Worm (Caenorhabditis elegans) whole organism, young adult: ENCODE data around the gene nhr-233.

Experiments used
- D2030.7 ChIP-seq: fragments of 200-800 bp; sonication (Bioruptor generic); IDR thresholded peaks from 2 replicates; pipeline ENCODE4 v1.3.6; 2022; ENCODE audit warnings: missing genetic modification reagents, missing genetic modification characterization, missing compliant biosample characterization
- F10E7.11 ChIP-seq: sonication (generic microtip); optimal IDR thresholded peaks from 2 replicates; lab custom pipeline; 2017; ENCODE audit warnings: mild to moderate bottlenecking, missing genetic modification characterization, moderate library complexity, missing compliant biosample characterization
- F23B12.7 ChIP-seq: sonication (generic microtip); optimal IDR thresholded peaks from 2 replicates; lab custom pipeline; 2017; ENCODE audit warnings: missing genetic modification characterization, mild to moderate bottlenecking, missing compliant biosample characterization, antibody characterized with exemption, moderate library complexity; ENCODE audit not compliant: insufficient read depth
- F37B4.10 ChIP-seq: fragments of 200-800 bp; sonication (Bioruptor generic); IDR thresholded peaks from 2 replicates; pipeline ENCODE4 v1.3.6; 2022; ENCODE audit warnings: missing genetic modification characterization, missing compliant biosample characterization
- F39B2.1 ChIP-seq: fragments of 200-800 bp; sonication (Bioruptor generic); IDR thresholded peaks from 2 replicates; pipeline ENCODE4 v1.3.6; 2022; ENCODE audit warnings: missing genetic modification reagents, missing genetic modification characterization, missing compliant biosample characterization
- F57C9.4 ChIP-seq: sonication (generic microtip); optimal IDR thresholded peaks from 2 replicates; lab custom pipeline; 2017; ENCODE audit warnings: mild to moderate bottlenecking, missing genetic modification characterization, missing compliant biosample characterization
- K12H6.12 ChIP-seq: fragments of 200-800 bp; sonication (Bioruptor generic); optimal IDR thresholded peaks from 2 replicates; lab custom pipeline; 2018; ENCODE audit warnings: mild to moderate bottlenecking, missing genetic modification characterization, missing compliant biosample characterization
- T26A5.8 ChIP-seq: sonication (generic microtip); optimal IDR thresholded peaks from 2 replicates; lab custom pipeline; 2016; ENCODE audit warnings: missing genetic modification characterization, missing compliant biosample characterization
- Y79H2A.3 ChIP-seq: fragments of 200-800 bp; sonication (Bioruptor generic); conservative IDR thresholded peaks from 2 replicates; pipeline ENCODE4 v1.3.6; 2022; ENCODE audit warnings: missing genetic modification reagents, missing genetic modification characterization, missing compliant biosample characterization
- athp-1 ChIP-seq: sonication (generic microtip); optimal IDR thresholded peaks from 2 replicates; lab custom pipeline; 2017; ENCODE audit warnings: mild to moderate bottlenecking, missing genetic modification characterization, missing compliant biosample characterization
- attf-3 ChIP-seq: fragments of 200-800 bp; sonication (Bioruptor generic); conservative IDR thresholded peaks from 2 replicates; pipeline ENCODE4 v1.3.6; 2022; ENCODE audit warnings: missing genetic modification reagents, missing genetic modification characterization, missing compliant biosample characterization
- bed-1 ChIP-seq: fragments of 200-800 bp; sonication (Bioruptor generic); IDR thresholded peaks from 2 replicates; pipeline ENCODE4 v1.3.6; 2022; ENCODE audit warnings: missing genetic modification reagents, missing genetic modification characterization, missing compliant biosample characterization
- ceh-100 ChIP-seq: fragments of 200-800 bp; sonication (Bioruptor generic); IDR thresholded peaks from 2 replicates; pipeline ENCODE4 v1.3.6; 2022; ENCODE audit warnings: missing genetic modification reagents, missing genetic modification characterization, missing compliant biosample characterization
- ceh-58 ChIP-seq: fragments of 200-800 bp; sonication (Bioruptor generic); IDR thresholded peaks from 2 replicates; pipeline ENCODE4 v1.3.6; 2022; ENCODE audit warnings: missing genetic modification characterization, missing compliant biosample characterization
- die-1 ChIP-seq: sonication (generic microtip); optimal IDR thresholded peaks from 2 replicates; lab custom pipeline; 2016; ENCODE audit warnings: missing genotype, mild to moderate bottlenecking, missing genetic modification characterization, missing compliant biosample characterization
- ekl-4 ChIP-seq: fragments of 200-800 bp; sonication (Bioruptor generic); IDR thresholded peaks from 2 replicates; pipeline ENCODE4 v1.3.6; 2022; ENCODE audit warnings: missing genetic modification reagents, missing genetic modification characterization, missing compliant biosample characterization
- fkh-3 ChIP-seq: sonication (generic microtip); optimal IDR thresholded peaks from 2 replicates; lab custom pipeline; 2016; ENCODE audit warnings: mild to moderate bottlenecking, missing genetic modification characterization, missing compliant biosample characterization
- him-1 ChIP-seq: sonication (generic microtip); optimal IDR thresholded peaks from 2 replicates; lab custom pipeline; 2016; ENCODE audit warnings: missing genotype, missing genetic modification reagents, missing genetic modification characterization, missing compliant biosample characterization
- lin-40 ChIP-seq: sonication (generic microtip); optimal IDR thresholded peaks from 2 replicates; lab custom pipeline; 2016; ENCODE audit warnings: missing genetic modification characterization, mild to moderate bottlenecking, missing compliant biosample characterization, missing genotype, missing genetic modification reagents
- lir-1 ChIP-seq: fragments of 200-800 bp; sonication (Bioruptor generic); conservative IDR thresholded peaks from 2 replicates; pipeline ENCODE4 v1.3.6; 2022; ENCODE audit warnings: missing genetic modification reagents, missing genetic modification characterization, missing compliant biosample characterization
- lsl-1 ChIP-seq: fragments of 200-800 bp; sonication (Bioruptor generic); optimal IDR thresholded peaks from 2 replicates; lab custom pipeline; 2018; ENCODE audit warnings: mild to moderate bottlenecking, missing genetic modification characterization, moderate library complexity, missing compliant biosample characterization
- madf-3 ChIP-seq: fragments of 200-800 bp; sonication (Bioruptor generic); IDR thresholded peaks from 2 replicates; pipeline ENCODE4 v1.3.6; 2022; ENCODE audit warnings: missing genetic modification reagents, missing genetic modification characterization, missing compliant biosample characterization
- madf-6 ChIP-seq: fragments of 200-800 bp; sonication (Bioruptor generic); IDR thresholded peaks from 2 replicates; pipeline ENCODE4 v1.3.6; 2022; ENCODE audit warnings: missing genetic modification reagents, missing genetic modification characterization, missing compliant biosample characterization
- madf-8 ChIP-seq: fragments of 200-800 bp; sonication (Bioruptor generic); conservative IDR thresholded peaks from 2 replicates; pipeline ENCODE4 v1.3.6; 2022; ENCODE audit warnings: missing genetic modification reagents, missing genetic modification characterization, missing compliant biosample characterization
- mel-28 ChIP-seq: sonication (generic microtip); optimal IDR thresholded peaks from 2 replicates; lab custom pipeline; 2016; ENCODE audit warnings: borderline replicate concordance, mild to moderate bottlenecking, missing genetic modification characterization, missing compliant biosample characterization
- nhr-120 ChIP-seq: fragments of 200-800 bp; sonication (Bioruptor generic); IDR thresholded peaks from 2 replicates; pipeline ENCODE4 v1.3.6; 2022; ENCODE audit warnings: missing genetic modification characterization, missing compliant biosample characterization
- nhr-179 ChIP-seq: sonication (generic microtip); optimal IDR thresholded peaks from 2 replicates; lab custom pipeline; 2016; ENCODE audit warnings: mild to moderate bottlenecking, missing genetic modification characterization, missing compliant biosample characterization
- nhr-80 ChIP-seq: sonication (generic microtip); optimal IDR thresholded peaks from 2 replicates; lab custom pipeline; 2016; ENCODE audit warnings: missing genetic modification characterization, missing compliant biosample characterization
- nhr-90 ChIP-seq: sonication (generic microtip); optimal IDR thresholded peaks from 2 replicates; lab custom pipeline; 2016; ENCODE audit warnings: missing genotype, mild to moderate bottlenecking, missing genetic modification characterization, missing compliant biosample characterization
- pha-4 ChIP-seq: fragments of 150-350 bp; sonication (generic microtip); optimal IDR thresholded peaks from 2 replicates; lab custom pipeline; 2014; ENCODE audit warnings: missing biosample characterization, missing genetic modification reagents, missing genetic modification characterization
- rcor-1 ChIP-seq: fragments of 200-800 bp; sonication (Bioruptor generic); IDR thresholded peaks from 2 replicates; pipeline ENCODE4 v1.3.6; 2022; ENCODE audit warnings: missing genetic modification reagents, missing genetic modification characterization, missing compliant biosample characterization
- repo-1 ChIP-seq: sonication (generic microtip); optimal IDR thresholded peaks from 2 replicates; lab custom pipeline; 2017; ENCODE audit warnings: mild to moderate bottlenecking, missing genetic modification characterization, missing compliant biosample characterization
- sdz-38 ChIP-seq: sonication (generic microtip); optimal IDR thresholded peaks from 2 replicates; lab custom pipeline; 2016; ENCODE audit warnings: missing genotype, missing genetic modification characterization, missing compliant biosample characterization
- snpc-4 ChIP-seq, 5 experiments: fragments of 150-350 bp in 1 of 5; sonication (generic microtip) in 4 of 5; optimal IDR thresholded peaks; 2 replicates each; lab custom pipeline; 2014 to 2018; ENCODE audit warnings: missing genetic modification characterization in 5 of 5, missing biosample characterization in 3 of 5, antibody characterized with exemption in 2 of 5, mild to moderate bottlenecking in 2 of 5, missing compliant biosample characterization in 2 of 5, missing genotype in 2 of 5, moderate library complexity in 2 of 5, missing genetic modification reagents in 1 of 5
- tbp1 ChIP-seq: fragments of 200-800 bp; sonication (Bioruptor generic); optimal IDR thresholded peaks from 2 replicates; lab custom pipeline; 2018; ENCODE audit warnings: mild to moderate bottlenecking, missing genetic modification characterization, missing compliant biosample characterization
- tbx-9 ChIP-seq: sonication (generic microtip); optimal IDR thresholded peaks from 2 replicates; lab custom pipeline; 2016; ENCODE audit warnings: borderline replicate concordance, missing genetic modification characterization, inconsistent platforms, missing compliant biosample characterization
- xnd-1 ChIP-seq: sonication (generic microtip); optimal IDR thresholded peaks from 2 replicates; lab custom pipeline; 2016; ENCODE audit warnings: missing genotype, missing genetic modification reagents, missing genetic modification characterization, missing compliant biosample characterization
- ztf-18 ChIP-seq: sonication (generic microtip); optimal IDR thresholded peaks from 2 replicates; lab custom pipeline; 2016; ENCODE audit warnings: missing genotype, mild to moderate bottlenecking, missing genetic modification characterization, missing compliant biosample characterization
- ztf-6 ChIP-seq: fragments of 200-800 bp; sonication (Bioruptor generic); IDR thresholded peaks from 2 replicates; pipeline ENCODE4 v1.3.6; 2022; ENCODE audit warnings: missing genetic modification reagents, missing genetic modification characterization, missing compliant biosample characterization

Gene nhr-233

ce11 chrV:16536701-16537100, 33.9 kb downstream of the nhr-233 start, which contains the start of gene Y32B12B.1:
TSS of gene Y32B12B.1 (plus strand) at chrV:16537001.
- TF ChIP-seq nhr-90 (tag; lab: Kevin White, UChicago) (no peak), F57C9.4 (tag; lab: Kevin White, UChicago) (no peak), F23B12.7 (tag; lab: Kevin White, UChicago) (no peak), sdz-38 (tag; lab: Kevin White, UChicago) (no peak), F37B4.10 (GFP tag; lab: Robert Waterston, UW) (no peak), nhr-120 (GFP tag; lab: Robert Waterston, UW) (no peak), nhr-179 (tag; lab: Kevin White, UChicago) (no peak), fkh-3 (no peak), ceh-100 (GFP tag; lab: Robert Waterston, UW) (no peak), tbx-9 (tag; lab: Kevin White, UChicago) (no peak), Y79H2A.3 (no peak), snpc-4 (GFP tag; optimal IDR thresholded peaks at IDR 0.05; lab: Kevin White, UChicago) (no peak), snpc-4 (tag; optimal IDR thresholded peaks at IDR 0.05; lab: Kevin White, UChicago) (no peak), lin-40 (tag; lab: Kevin White, UChicago) (no peak), D2030.7 (GFP tag; lab: Robert Waterston, UW) (no peak), lsl-1 (no peak)

ce11 chrV:16535172-16535571, 35.4 kb downstream of the nhr-233 start, which contains the start of gene Y32B12B.8:
TSS of gene Y32B12B.8 (plus strand) at chrV:16535472.
- TF ChIP-seq tbp1 (GFP tag; lab: Kevin White, UChicago) (no peak), tbx-9 (tag; lab: Kevin White, UChicago) (no peak), T26A5.8 (tag; lab: Kevin White, UChicago) (no peak), ztf-6 (GFP tag; lab: Robert Waterston, UW) (no peak), F10E7.11 (no peak), rcor-1 (GFP tag; lab: Robert Waterston, UW) (no peak), repo-1 (no peak), mel-28 (tag; lab: Kevin White, UChicago) (no peak), lir-1 (GFP tag; lab: Robert Waterston, UW) (no peak), F37B4.10 (GFP tag; lab: Robert Waterston, UW) (no peak)

- no peak for TF ChIP-seq tbp1 (GFP tag; lab: Kevin White, UChicago)
- no peak for TF ChIP-seq ztf-18 (tag; lab: Kevin White, UChicago)
- no peak for TF ChIP-seq madf-3
- no peak for TF ChIP-seq attf-3
- TF ChIP-seq K12H6.12, result no peak
- TF ChIP-seq snpc-4 (GFP tag; optimal IDR thresholded peaks at IDR 0.05; lab: Kevin White, UChicago), result no peak
- no peak for TF ChIP-seq snpc-4 (tag; optimal IDR thresholded peaks at IDR 0.05; lab: Kevin White, UChicago)
- no peak for TF ChIP-seq die-1 (tag; lab: Kevin White, UChicago)
These were observed 36.6 kb downstream of the nhr-233 start, which contains the start of gene cpr-2 for ce11 chrV:16534000-16534399. TSS of gene cpr-2 (minus strand) at chrV:16534100.

ce11 chrV:16527796-16528195, 42.8 kb downstream of the nhr-233 start, which contains the start of gene F36D3.16:
TSS of gene F36D3.16 (plus strand) at chrV:16528096.
- TF ChIP-seq madf-6 (GFP tag; lab: Robert Waterston, UW) (no peak), nhr-80 (tag; lab: Kevin White, UChicago) (no peak), bed-1 (GFP tag; lab: Robert Waterston, UW) (no peak), him-1 (tag; lab: Kevin White, UChicago) (no peak), pha-4 (tag; lab: Kevin White, UChicago) (no peak), madf-8 (GFP tag; lab: Robert Waterston, UW) (no peak), ekl-4 (no peak), ceh-58 (GFP tag; lab: Robert Waterston, UW) (no peak), xnd-1 (tag; lab: Kevin White, UChicago) (no peak), athp-1 (no peak), F39B2.1 (no peak), snpc-4 (GFP tag; optimal IDR thresholded peaks at IDR 0.05; lab: Kevin White, UChicago) (no peak), snpc-4 (tag; optimal IDR thresholded peaks at IDR 0.05; lab: Kevin White, UChicago) (no peak)
- TF ChIP-seq, all 124 proteins: peak for 0
